Worm (Caenorhabditis elegans) whole organism, early embryonic: ENCODE data around the gene cpr-2.

Source experiments
- B0310.2 ChIP-seq: sonication (generic microtip); optimal IDR thresholded peaks from 2 replicates; lab custom pipeline; 2016; ENCODE audit warnings: mild to moderate bottlenecking, missing genetic modification characterization, missing compliant biosample characterization
- F13C5.2 ChIP-seq: sonication (generic microtip); optimal IDR thresholded peaks from 2 replicates; lab custom pipeline; 2017; ENCODE audit warnings: mild to moderate bottlenecking, missing genetic modification characterization, inconsistent platforms, missing compliant biosample characterization
- aly-1 ChIP-seq: sonication (generic microtip); optimal IDR thresholded peaks from 2 replicates; lab custom pipeline; 2016; ENCODE audit warnings: missing genetic modification characterization, missing compliant biosample characterization
- ama-1 ChIP-seq: fragments of 150-350 bp; optimal IDR thresholded peaks from 2 replicates; lab custom pipeline; 2014
- ceh-13 ChIP-seq: fragments of 200-800 bp; sonication (Bioruptor generic); optimal IDR thresholded peaks from 2 replicates; lab custom pipeline; 2018; ENCODE audit warnings: mild to moderate bottlenecking, missing genetic modification characterization, missing compliant biosample characterization
- ceh-36 ChIP-seq: sonication (generic microtip); optimal IDR thresholded peaks from 2 replicates; lab custom pipeline; 2016; ENCODE audit warnings: missing genetic modification characterization, inconsistent platforms, missing compliant biosample characterization
- ets-7 ChIP-seq: sonication (generic microtip); optimal IDR thresholded peaks from 2 replicates; lab custom pipeline; 2016; ENCODE audit warnings: missing genotype, missing genetic modification characterization, missing compliant biosample characterization
- hmbx-1 ChIP-seq: sonication (generic microtip); optimal IDR thresholded peaks from 2 replicates; lab custom pipeline; 2016; ENCODE audit warnings: mild to moderate bottlenecking, missing genetic modification characterization, missing compliant biosample characterization
- hmg-4 ChIP-seq: fragments of 200-800 bp; sonication (Bioruptor generic); optimal IDR thresholded peaks from 2 replicates; lab custom pipeline; 2018; ENCODE audit warnings: mild to moderate bottlenecking, missing genetic modification characterization, missing compliant biosample characterization
- hnd-1 ChIP-seq: sonication (generic microtip); optimal IDR thresholded peaks from 2 replicates; lab custom pipeline; 2016; ENCODE audit warnings: missing genetic modification characterization, missing compliant biosample characterization
- pes-1 ChIP-seq: fragments of 200-800 bp; sonication (Bioruptor generic); IDR thresholded peaks from 2 replicates; pipeline ENCODE4 v1.3.6; 2022; ENCODE audit warnings: missing genetic modification reagents, missing genetic modification characterization, missing compliant biosample characterization
- sea-1 ChIP-seq: fragments of 200-800 bp; sonication (Bioruptor generic); conservative IDR thresholded peaks from 2 replicates; pipeline ENCODE4 v1.3.6; 2022; ENCODE audit warnings: missing genetic modification characterization, missing compliant biosample characterization
- tbx-11 ChIP-seq: fragments of 200-800 bp; sonication (Bioruptor generic); IDR thresholded peaks from 2 replicates; pipeline ENCODE4 v1.3.6; 2022; ENCODE audit warnings: missing genetic modification characterization, missing compliant biosample characterization
- tbx-37 ChIP-seq: fragments of 200-800 bp; sonication (Bioruptor generic); conservative IDR thresholded peaks from 2 replicates; pipeline ENCODE4 v1.3.6; 2022; ENCODE audit warnings: missing genetic modification reagents, missing genetic modification characterization, missing compliant biosample characterization

cpr-2 gene

ce11 chrV:16487474-16487873, 46.4 kb downstream of the cpr-2 start, which contains the start of gene Y32B12A.5:
Y32B12A.5 (minus strand) TSS chrV:16487574.
- TF ChIP-seq tbx-11 (GFP tag; lab: Robert Waterston, UW) (no peak), hmbx-1 (no peak), ceh-13 (no peak), F13C5.2 (tag; lab: Kevin White, UChicago) (no peak), ets-7 (tag; lab: Kevin White, UChicago) (no peak), hnd-1 (tag; lab: Kevin White, UChicago) (no peak), aly-1 (tag; lab: Kevin White, UChicago) (no peak), tbx-37 (GFP tag; lab: Robert Waterston, UW) (no peak), hmg-4 (GFP tag; lab: Kevin White, UChicago) (no peak), ceh-36 (tag; lab: Kevin White, UChicago) (no peak), B0310.2 (tag; lab: Kevin White, UChicago) (no peak), sea-1 (GFP tag; lab: Robert Waterston, UW) (no peak)

ce11 chrV:16483681-16484080, 50.2 kb downstream of the cpr-2 start, which contains the start of gene srh-139:
srh-139 (plus strand) TSS chrV:16483981.
- TF ChIP-seq tbx-11 (GFP tag; lab: Robert Waterston, UW), result no peak

ce11 chrV:16483044-16483443, 50.9 kb downstream of the cpr-2 start, which contains the start of gene F57E7.2:
F57E7.2 (minus strand) TSS chrV:16483144.
- TF ChIP-seq pes-1 (no peak), B0310.2 (tag; lab: Kevin White, UChicago) (no peak), sea-1 (GFP tag; lab: Robert Waterston, UW) (no peak), ets-7 (tag; lab: Kevin White, UChicago) (no peak), ama-1 (lab: Kevin White, UChicago) (no peak), tbx-11 (GFP tag; lab: Robert Waterston, UW) (no peak), ceh-36 (tag; lab: Kevin White, UChicago) (no peak)
